Worm (Caenorhabditis elegans) whole organism, young adult: ENCODE measurements around the gene acly-1.
A peak's percentile ranks its signal among the peaks of the same experiment; 100 is the strongest.

Experiments used
- B0019.2 ChIP-seq: fragments of 200-800 bp; sonication (Bioruptor generic); conservative IDR thresholded peaks from 2 replicates; pipeline ENCODE4 v1.3.6; 2022; ENCODE audit warnings: missing genetic modification reagents, missing genetic modification characterization, missing compliant biosample characterization
- B0261.1 ChIP-seq: sonication (generic microtip); optimal IDR thresholded peaks from 2 replicates; lab custom pipeline; 2016; ENCODE audit warnings: mild to moderate bottlenecking, missing genetic modification characterization, moderate library complexity, missing compliant biosample characterization
- F22D6.2 ChIP-seq: sonication (generic microtip); optimal IDR thresholded peaks from 2 replicates; lab custom pipeline; 2016; ENCODE audit warnings: mild to moderate bottlenecking, missing genetic modification characterization, missing compliant biosample characterization
- F33H1.4 ChIP-seq: fragments of 200-800 bp; sonication (Bioruptor generic); IDR thresholded peaks from 2 replicates; pipeline ENCODE4 v1.3.6; 2022; ENCODE audit warnings: missing genetic modification reagents, missing genetic modification characterization, missing compliant biosample characterization
- F37B4.10 ChIP-seq: fragments of 200-800 bp; sonication (Bioruptor generic); IDR thresholded peaks from 2 replicates; pipeline ENCODE4 v1.3.6; 2022; ENCODE audit warnings: missing genetic modification characterization, missing compliant biosample characterization
- K11D2.4 ChIP-seq: fragments of 200-800 bp; sonication (Bioruptor generic); IDR thresholded peaks from 2 replicates; pipeline ENCODE4 v1.3.6; 2022; ENCODE audit warnings: missing genetic modification reagents, missing genetic modification characterization, missing compliant biosample characterization
- Y53G8AR.9 ChIP-seq: fragments of 200-800 bp; sonication (Bioruptor generic); conservative IDR thresholded peaks from 2 replicates; pipeline ENCODE4 v1.3.6; 2022; ENCODE audit warnings: missing genetic modification reagents, missing genetic modification characterization, missing compliant biosample characterization
- Y56A3A.18 ChIP-seq: fragments of 200-800 bp; sonication (Bioruptor generic); IDR thresholded peaks from 2 replicates; pipeline ENCODE4 v1.3.6; 2022; ENCODE audit warnings: missing genetic modification reagents, missing genetic modification characterization, missing compliant biosample characterization
- Y67H2A.10 ChIP-seq: fragments of 200-800 bp; sonication (Bioruptor generic); conservative IDR thresholded peaks from 2 replicates; pipeline ENCODE4 v1.3.6; 2022; ENCODE audit warnings: missing genetic modification reagents, missing genetic modification characterization, missing compliant biosample characterization
- Y95B8A.8 ChIP-seq: fragments of 200-800 bp; sonication (Bioruptor generic); IDR thresholded peaks from 2 replicates; pipeline ENCODE4 v1.3.6; 2022; ENCODE audit warnings: missing genetic modification reagents, missing genetic modification characterization, missing compliant biosample characterization
- aptf-2 ChIP-seq: fragments of 200-800 bp; sonication (Bioruptor generic); conservative IDR thresholded peaks from 2 replicates; pipeline ENCODE4 v1.3.6; 2022; ENCODE audit warnings: missing genetic modification reagents, missing genetic modification characterization, missing compliant biosample characterization
- aptf-3 ChIP-seq: fragments of 200-800 bp; sonication (Bioruptor generic); IDR thresholded peaks from 2 replicates; pipeline ENCODE4 v1.3.6; 2022; ENCODE audit warnings: missing genetic modification characterization, missing compliant biosample characterization
- atf-7 ChIP-seq: sonication (generic microtip); optimal IDR thresholded peaks from 2 replicates; lab custom pipeline; 2017; ENCODE audit warnings: mild to moderate bottlenecking, missing genetic modification characterization, missing compliant biosample characterization
- attf-5 ChIP-seq: fragments of 200-800 bp; sonication (Bioruptor generic); optimal IDR thresholded peaks from 2 replicates; lab custom pipeline; 2018; ENCODE audit warnings: mild to moderate bottlenecking, missing genetic modification characterization, missing compliant biosample characterization
- cebp-1 ChIP-seq, 2 experiments: fragments of 200-800 bp in 1 of 2; sonication (Bioruptor generic) in 1 of 2; sonication (generic microtip) in 1 of 2; IDR thresholded peaks in 1 of 2; optimal IDR thresholded peaks in 1 of 2; 2 replicates each; pipeline versions ENCODE4 v1.3.6 to Lab custom; 2017 to 2022; ENCODE audit warnings: missing compliant biosample characterization in 2 of 2, missing genetic modification characterization in 2 of 2, mild to moderate bottlenecking in 1 of 2, missing genetic modification reagents in 1 of 2, moderate library complexity in 1 of 2
- ceh-27 ChIP-seq: fragments of 200-800 bp; sonication (Bioruptor generic); optimal IDR thresholded peaks from 2 replicates; lab custom pipeline; 2018; ENCODE audit warnings: mild to moderate bottlenecking, missing genetic modification characterization, moderate library complexity, missing compliant biosample characterization
- ceh-58 ChIP-seq: fragments of 200-800 bp; sonication (Bioruptor generic); IDR thresholded peaks from 2 replicates; pipeline ENCODE4 v1.3.6; 2022; ENCODE audit warnings: missing genetic modification characterization, missing compliant biosample characterization
- dox-1 ChIP-seq: fragments of 200-800 bp; sonication (Bioruptor generic); IDR thresholded peaks from 2 replicates; pipeline ENCODE4 v1.3.6; 2022; ENCODE audit warnings: missing genetic modification reagents, missing genetic modification characterization, missing compliant biosample characterization
- egl-44 ChIP-seq: fragments of 200-800 bp; sonication (Bioruptor generic); IDR thresholded peaks from 2 replicates; pipeline ENCODE4 v1.3.6; 2022; ENCODE audit warnings: missing genetic modification reagents, missing genetic modification characterization, missing compliant biosample characterization
- egrh-3 ChIP-seq: fragments of 200-800 bp; sonication (Bioruptor generic); IDR thresholded peaks from 2 replicates; pipeline ENCODE4 v1.3.6; 2022; ENCODE audit warnings: missing genetic modification reagents, missing genetic modification characterization, missing compliant biosample characterization
- ekl-4 ChIP-seq: fragments of 200-800 bp; sonication (Bioruptor generic); IDR thresholded peaks from 2 replicates; pipeline ENCODE4 v1.3.6; 2022; ENCODE audit warnings: missing genetic modification reagents, missing genetic modification characterization, missing compliant biosample characterization
- him-1 ChIP-seq: sonication (generic microtip); optimal IDR thresholded peaks from 2 replicates; lab custom pipeline; 2016; ENCODE audit warnings: missing genotype, missing genetic modification reagents, missing genetic modification characterization, missing compliant biosample characterization
- hmg-20 ChIP-seq: fragments of 200-800 bp; sonication (Bioruptor generic); IDR thresholded peaks from 2 replicates; pipeline ENCODE4 v1.3.6; 2022; ENCODE audit warnings: missing genetic modification reagents, missing genetic modification characterization, missing compliant biosample characterization
- hrde-1 ChIP-seq: sonication (generic microtip); optimal IDR thresholded peaks from 2 replicates; lab custom pipeline; 2016; ENCODE audit warnings: missing genetic modification characterization, mild to moderate bottlenecking, missing compliant biosample characterization, moderate library complexity, missing genotype, missing genetic modification reagents, borderline replicate concordance
- let-526 ChIP-seq: fragments of 200-800 bp; sonication (Bioruptor generic); IDR thresholded peaks from 2 replicates; pipeline ENCODE4 v1.3.6; 2022; ENCODE audit warnings: missing genetic modification reagents, missing genetic modification characterization, missing compliant biosample characterization
- let-607 ChIP-seq, 2 experiments: fragments of 200-800 bp in 1 of 2; sonication (Bioruptor generic) in 1 of 2; sonication (generic microtip) in 1 of 2; optimal IDR thresholded peaks; 2 replicates each; lab custom pipeline; 2016 to 2018; ENCODE audit warnings: mild to moderate bottlenecking in 2 of 2, missing compliant biosample characterization in 2 of 2, missing genetic modification characterization in 2 of 2, moderate library complexity in 2 of 2, missing genotype in 1 of 2
- lin-26 ChIP-seq: fragments of 200-800 bp; sonication (Bioruptor generic); IDR thresholded peaks from 2 replicates; pipeline ENCODE4 v1.3.6; 2022; ENCODE audit warnings: missing genetic modification reagents, missing genetic modification characterization, missing compliant biosample characterization
- lir-1 ChIP-seq: fragments of 200-800 bp; sonication (Bioruptor generic); conservative IDR thresholded peaks from 2 replicates; pipeline ENCODE4 v1.3.6; 2022; ENCODE audit warnings: missing genetic modification reagents, missing genetic modification characterization, missing compliant biosample characterization
- lsy-27 ChIP-seq: sonication (generic microtip); optimal IDR thresholded peaks from 2 replicates; lab custom pipeline; 2017; ENCODE audit warnings: missing genetic modification characterization, mild to moderate bottlenecking, missing compliant biosample characterization, antibody characterized with exemption, missing genotype, borderline replicate concordance; ENCODE audit not compliant: insufficient read depth
- madf-3 ChIP-seq: fragments of 200-800 bp; sonication (Bioruptor generic); IDR thresholded peaks from 2 replicates; pipeline ENCODE4 v1.3.6; 2022; ENCODE audit warnings: missing genetic modification reagents, missing genetic modification characterization, missing compliant biosample characterization
- mcd-1 ChIP-seq: fragments of 200-800 bp; sonication (Bioruptor generic); IDR thresholded peaks from 2 replicates; pipeline ENCODE4 v1.3.6; 2022; ENCODE audit warnings: missing genetic modification reagents, missing genetic modification characterization, missing compliant biosample characterization
- mxl-1 ChIP-seq: sonication (generic microtip); optimal IDR thresholded peaks from 2 replicates; lab custom pipeline; 2016; ENCODE audit warnings: missing genetic modification characterization, missing compliant biosample characterization
- nhr-80 ChIP-seq: sonication (generic microtip); optimal IDR thresholded peaks from 2 replicates; lab custom pipeline; 2016; ENCODE audit warnings: missing genetic modification characterization, missing compliant biosample characterization
- pbrm-1 ChIP-seq: fragments of 200-800 bp; sonication (Bioruptor generic); IDR thresholded peaks from 2 replicates; pipeline ENCODE4 v1.3.6; 2022; ENCODE audit warnings: missing genetic modification reagents, missing genetic modification characterization, missing compliant biosample characterization
- pha-4 ChIP-seq: fragments of 150-350 bp; sonication (generic microtip); optimal IDR thresholded peaks from 2 replicates; lab custom pipeline; 2014; ENCODE audit warnings: missing biosample characterization, missing genetic modification reagents, missing genetic modification characterization
- rec-8 ChIP-seq, 2 experiments: sonication (generic microtip); optimal IDR thresholded peaks; 2 replicates each; lab custom pipeline; 2016; ENCODE audit warnings: mild to moderate bottlenecking in 2 of 2, missing genetic modification characterization in 2 of 2, missing genetic modification reagents in 2 of 2, missing genotype in 2 of 2, missing biosample characterization in 1 of 2, missing compliant biosample characterization in 1 of 2, moderate library complexity in 1 of 2
- rpc-1 ChIP-seq, 2 experiments: fragments of 150-350 bp in 1 of 2; sonication (generic microtip) in 1 of 2; optimal IDR thresholded peaks; 2 replicates each; lab custom pipeline; 2014 to 2018; ENCODE audit warnings: missing biosample characterization in 1 of 2, missing genetic modification characterization in 1 of 2, missing genetic modification reagents in 1 of 2, missing genotype in 1 of 2
- somi-1 ChIP-seq: fragments of 200-800 bp; sonication (Bioruptor generic); optimal IDR thresholded peaks from 2 replicates; lab custom pipeline; 2018; ENCODE audit warnings: mild to moderate bottlenecking, missing genetic modification characterization, missing compliant biosample characterization
- tlf-1 ChIP-seq: fragments of 200-800 bp; sonication (Bioruptor generic); optimal IDR thresholded peaks from 2 replicates; lab custom pipeline; 2018; ENCODE audit warnings: mild to moderate bottlenecking, missing genetic modification characterization, missing compliant biosample characterization
- unc-130 ChIP-seq: sonication (generic microtip); optimal IDR thresholded peaks from 2 replicates; lab custom pipeline; 2016; ENCODE audit warnings: missing genetic modification reagents, missing genetic modification characterization, missing compliant biosample characterization
- ztf-28 ChIP-seq: fragments of 200-800 bp; sonication (Bioruptor generic); IDR thresholded peaks from 2 replicates; pipeline ENCODE4 v1.3.6; 2022; ENCODE audit warnings: missing genetic modification reagents, missing genetic modification characterization, missing compliant biosample characterization
- ztf-3 ChIP-seq: fragments of 200-800 bp; sonication (Bioruptor generic); optimal IDR thresholded peaks from 2 replicates; lab custom pipeline; 2018; ENCODE audit warnings: mild to moderate bottlenecking, missing genetic modification characterization, missing compliant biosample characterization

The acly-1 gene

DNA sequence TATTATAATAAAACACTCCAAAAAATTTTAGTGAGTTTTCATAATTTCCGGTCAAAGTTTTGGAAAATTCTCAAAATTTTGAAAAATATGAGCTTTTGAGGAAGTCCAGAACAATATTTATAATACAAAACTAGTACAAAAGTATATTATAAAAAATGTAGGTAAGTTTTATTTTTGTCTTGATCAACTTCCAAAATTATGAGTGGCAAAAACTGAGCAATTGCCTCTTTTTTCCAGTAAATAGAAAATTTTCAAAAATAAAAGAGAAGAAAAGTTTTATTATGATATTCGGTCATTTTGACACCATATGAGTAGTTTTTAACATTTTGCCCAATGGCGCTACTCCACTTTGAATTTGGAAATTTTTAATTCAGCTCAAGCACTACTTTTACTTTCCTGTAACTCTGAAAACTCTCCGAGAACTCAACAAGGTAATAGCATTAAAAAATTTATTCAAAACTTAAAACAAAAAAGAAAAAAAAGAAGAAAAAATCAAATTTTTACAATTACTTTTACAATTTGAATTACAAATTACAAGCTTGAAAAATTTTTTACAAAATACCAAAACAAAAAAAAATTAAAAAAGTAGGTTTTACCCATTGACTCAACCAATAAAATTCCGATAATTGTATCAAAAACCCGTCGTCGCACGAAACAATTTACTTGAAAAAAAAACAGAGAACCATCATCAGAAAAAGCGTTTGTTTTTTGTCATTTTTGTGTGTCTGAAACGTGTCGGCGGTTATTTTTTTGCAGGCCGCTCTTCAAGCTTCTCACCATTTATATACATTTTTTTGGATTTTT is 24.6 kb downstream of the acly-1 start (continued):
- no peak for TF ChIP-seq rec-8 (tag; optimal IDR thresholded peaks at IDR 0.05; lab: Kevin White, UChicago)
- peak; percentile 94 for TF ChIP-seq Y53G8AR.9 (GFP tag; lab: Robert Waterston, UW)
- TF ChIP-seq pbrm-1 (GFP tag; lab: Robert Waterston, UW) = peak; percentile 52; the same call in 1 of the 2 replicates
- 0 out of 2 replicates have a peak, but pooled peaks have one; percentile 34 for TF ChIP-seq dox-1 (GFP tag; lab: Robert Waterston, UW)
- TF ChIP-seq aptf-3 (GFP tag; lab: Robert Waterston, UW) = 0 out of 2 replicates have a peak, but pooled peaks have one; percentile 38
- peak; percentile 80 for TF ChIP-seq ztf-3
- TF ChIP-seq Y56A3A.18 (GFP tag; lab: Robert Waterston, UW) = peak; percentile 89
- TF ChIP-seq mxl-1 = no peak
- no peak for TF ChIP-seq lsy-27 (tag; lab: Kevin White, UChicago)
- TF ChIP-seq B0261.1 = peak; percentile 17
- TF ChIP-seq ceh-58 (GFP tag; lab: Robert Waterston, UW) = no peak
- TF ChIP-seq hmg-20 = no peak; the same call in 1 of the 2 replicates
- peak; percentile 92 for TF ChIP-seq Y67H2A.10
- peak; percentile 49 for TF ChIP-seq ekl-4 (GFP tag; lab: Robert Waterston, UW)

DNA sequence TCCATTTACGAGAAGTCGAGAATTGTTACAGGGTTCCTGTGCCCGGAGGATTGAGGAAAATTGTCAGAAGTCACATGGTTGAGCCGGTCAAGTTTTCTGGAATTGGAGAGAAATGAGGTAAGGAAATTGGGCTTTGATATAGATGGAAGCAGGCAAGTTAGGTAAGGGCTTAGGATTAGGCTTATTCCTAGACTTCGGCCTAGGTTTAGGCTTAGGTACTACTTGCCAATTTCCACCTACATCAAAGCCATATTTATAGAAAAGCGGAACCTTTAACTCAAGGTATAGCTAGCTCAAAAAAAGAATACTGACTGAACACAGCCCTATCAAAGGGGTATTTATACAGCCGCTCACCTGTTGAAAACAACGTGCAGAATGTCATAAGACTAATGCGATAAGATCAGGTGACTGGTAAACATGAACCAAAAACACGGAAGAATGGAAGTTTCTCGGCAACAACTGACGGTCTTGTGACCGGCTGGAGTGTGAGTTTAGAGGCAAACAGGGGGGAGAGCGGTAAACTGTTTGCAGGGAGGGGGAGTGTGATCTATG is 25.3 kb downstream of the acly-1 start:
- TF ChIP-seq pha-4 (tag; lab: Kevin White, UChicago) (peak; percentile 92), lsy-27 (tag; lab: Kevin White, UChicago) (no peak), cebp-1 (GFP tag; IDR thresholded peaks at IDR 0.05; lab: Robert Waterston, UW) (no peak; the same call in 1 of the 2 replicates), cebp-1 (tag; optimal IDR thresholded peaks at IDR 0.05; lab: Kevin White, UChicago) (peak; percentile 62), F33H1.4 (GFP tag; lab: Robert Waterston, UW) (no peak), let-607 (tag; optimal IDR thresholded peaks at IDR 0.05; lab: Kevin White, UChicago) (peak; percentile 8 to 39), him-1 (tag; lab: Kevin White, UChicago) (no peak), lin-26 (0 out of 2 replicates have a peak, but pooled peaks have one; percentile 63), let-526 (GFP tag; lab: Robert Waterston, UW) (peak; percentile 93), rpc-1 (optimal IDR thresholded peaks at IDR 0.05; lab: Kevin White, UChicago) (no peak), rpc-1 (tag; optimal IDR thresholded peaks at IDR 0.05; lab: Kevin White, UChicago) (no peak), F37B4.10 (GFP tag; lab: Robert Waterston, UW) (no peak), pbrm-1 (GFP tag; lab: Robert Waterston, UW) (0 out of 2 replicates have a peak, but pooled peaks have one; percentile 18), mxl-1 (no peak), ceh-27 (GFP tag; lab: Kevin White, UChicago) (peak; percentile 10), ztf-28 (GFP tag; lab: Robert Waterston, UW) (no peak), egrh-3 (GFP tag; lab: Robert Waterston, UW) (peak; percentile 60), madf-3 (GFP tag; lab: Robert Waterston, UW) (no peak), B0019.2 (GFP tag; lab: Robert Waterston, UW) (no peak), rec-8 (tag; optimal IDR thresholded peaks at IDR 0.05; lab: Kevin White, UChicago) (no peak), F22D6.2 (peak; percentile 68), mcd-1 (GFP tag; lab: Robert Waterston, UW) (peak; percentile 5; the same call in 1 of the 2 replicates), unc-130 (GFP tag; lab: Kevin White, UChicago) (no peak), attf-5 (GFP tag; lab: Kevin White, UChicago) (peak; percentile 35), somi-1 (GFP tag; lab: Kevin White, UChicago) (peak; percentile 89), K11D2.4 (peak; percentile 79), Y95B8A.8 (GFP tag; lab: Robert Waterston, UW) (no peak), nhr-80 (tag; lab: Kevin White, UChicago) (peak; percentile 46), tlf-1 (peak; percentile 74), lir-1 (peak; percentile 47; the same call in 1 of the 2 replicates), egl-44 (peak; percentile 62; the same call in 1 of the 2 replicates), hrde-1 (no peak), aptf-2 (no peak), atf-7 (tag; lab: Kevin White, UChicago) (peak; percentile 58)
